Worm (Caenorhabditis elegans) whole organism, L4 larva: ENCODE data around the gene B0024.15.

ENCODE experiments used
- lin-15B ChIP-seq: fragments of 150-350 bp; sonication (generic microtip); optimal IDR thresholded peaks from 3 replicates; lab custom pipeline; 2014; ENCODE audit warnings: missing biosample characterization, missing genetic modification characterization
- lin-38 ChIP-seq: fragments of 200-800 bp; sonication (Bioruptor generic); IDR thresholded peaks from 2 replicates; pipeline ENCODE4 v1.3.6; 2022; ENCODE audit warnings: missing genetic modification reagents, missing genetic modification characterization, missing compliant biosample characterization
- lin-39 ChIP-seq: fragments of 150-350 bp; optimal IDR thresholded peaks from 2 replicates; lab custom pipeline; 2014; ENCODE audit warnings: missing biosample characterization, missing genetic modification reagents, missing genetic modification characterization
- nhr-25 ChIP-seq: sonication (generic microtip); optimal IDR thresholded peaks from 2 replicates; lab custom pipeline; 2017; ENCODE audit warnings: missing genetic modification characterization, mild to moderate bottlenecking, missing compliant biosample characterization, antibody characterized with exemption, moderate library complexity, borderline replicate concordance; ENCODE audit not compliant: insufficient read depth
- snpc-4 ChIP-seq: fragments of 150-350 bp; optimal IDR thresholded peaks from 2 replicates; lab custom pipeline; 2014; ENCODE audit warnings: missing biosample characterization, missing genetic modification characterization

ce11 chrV:10244018-10244720 lies 45.7 kb upstream of the B0024.15 start:
- TF ChIP-seq lin-15B (tag; lab: Kevin White, UChicago) (no peak), lin-39 (no peak), lin-38 (GFP tag; lab: Robert Waterston, UW) (no peak), snpc-4 (no peak), nhr-25 (tag; lab: Kevin White, UChicago) (no peak)
